Worm (Caenorhabditis elegans) whole organism, young adult: ENCODE measurements around the gene his-59.

Experiments used
- B0019.2 ChIP-seq: fragments of 200-800 bp; sonication (Bioruptor generic); conservative IDR thresholded peaks from 2 replicates; pipeline ENCODE4 v1.3.6; 2022; ENCODE audit warnings: missing genetic modification reagents, missing genetic modification characterization, missing compliant biosample characterization
- F10E7.11 ChIP-seq: sonication (generic microtip); optimal IDR thresholded peaks from 2 replicates; lab custom pipeline; 2017; ENCODE audit warnings: mild to moderate bottlenecking, missing genetic modification characterization, moderate library complexity, missing compliant biosample characterization
- F22D6.2 ChIP-seq: sonication (generic microtip); optimal IDR thresholded peaks from 2 replicates; lab custom pipeline; 2016; ENCODE audit warnings: mild to moderate bottlenecking, missing genetic modification characterization, missing compliant biosample characterization
- F23B12.7 ChIP-seq: sonication (generic microtip); optimal IDR thresholded peaks from 2 replicates; lab custom pipeline; 2017; ENCODE audit warnings: missing genetic modification characterization, mild to moderate bottlenecking, missing compliant biosample characterization, antibody characterized with exemption, moderate library complexity; ENCODE audit not compliant: insufficient read depth
- F37B4.10 ChIP-seq: fragments of 200-800 bp; sonication (Bioruptor generic); IDR thresholded peaks from 2 replicates; pipeline ENCODE4 v1.3.6; 2022; ENCODE audit warnings: missing genetic modification characterization, missing compliant biosample characterization
- F55B11.4 ChIP-seq: sonication (generic microtip); optimal IDR thresholded peaks from 2 replicates; lab custom pipeline; 2016; ENCODE audit warnings: missing compliant biosample characterization, missing genetic modification characterization, borderline replicate concordance; ENCODE audit not compliant: insufficient read depth
- Y79H2A.3 ChIP-seq: fragments of 200-800 bp; sonication (Bioruptor generic); conservative IDR thresholded peaks from 2 replicates; pipeline ENCODE4 v1.3.6; 2022; ENCODE audit warnings: missing genetic modification reagents, missing genetic modification characterization, missing compliant biosample characterization
- ZK185.1 ChIP-seq: sonication (generic microtip); optimal IDR thresholded peaks from 2 replicates; lab custom pipeline; 2016; ENCODE audit warnings: mild to moderate bottlenecking, missing genetic modification characterization, missing compliant biosample characterization; ENCODE audit not compliant: poor library complexity, severe bottlenecking
- aptf-3 ChIP-seq: fragments of 200-800 bp; sonication (Bioruptor generic); IDR thresholded peaks from 2 replicates; pipeline ENCODE4 v1.3.6; 2022; ENCODE audit warnings: missing genetic modification characterization, missing compliant biosample characterization
- ceh-100 ChIP-seq: fragments of 200-800 bp; sonication (Bioruptor generic); IDR thresholded peaks from 2 replicates; pipeline ENCODE4 v1.3.6; 2022; ENCODE audit warnings: missing genetic modification reagents, missing genetic modification characterization, missing compliant biosample characterization
- ceh-40 ChIP-seq: fragments of 200-800 bp; sonication (Bioruptor generic); IDR thresholded peaks from 2 replicates; pipeline ENCODE4 v1.3.6; 2022; ENCODE audit warnings: missing genetic modification characterization, missing compliant biosample characterization
- ceh-58 ChIP-seq: fragments of 200-800 bp; sonication (Bioruptor generic); IDR thresholded peaks from 2 replicates; pipeline ENCODE4 v1.3.6; 2022; ENCODE audit warnings: missing genetic modification characterization, missing compliant biosample characterization
- ceh-91 ChIP-seq: fragments of 200-800 bp; sonication (Bioruptor generic); IDR thresholded peaks from 2 replicates; pipeline ENCODE4 v1.3.6; 2022; ENCODE audit warnings: missing genetic modification reagents, missing genetic modification characterization, missing compliant biosample characterization
- egl-44 ChIP-seq: fragments of 200-800 bp; sonication (Bioruptor generic); IDR thresholded peaks from 2 replicates; pipeline ENCODE4 v1.3.6; 2022; ENCODE audit warnings: missing genetic modification reagents, missing genetic modification characterization, missing compliant biosample characterization
- ets-4 ChIP-seq: fragments of 200-800 bp; sonication (Bioruptor generic); optimal IDR thresholded peaks from 2 replicates; lab custom pipeline; 2018; ENCODE audit warnings: mild to moderate bottlenecking, missing genetic modification characterization, missing compliant biosample characterization
- him-1 ChIP-seq: sonication (generic microtip); optimal IDR thresholded peaks from 2 replicates; lab custom pipeline; 2016; ENCODE audit warnings: missing genotype, missing genetic modification reagents, missing genetic modification characterization, missing compliant biosample characterization
- hmg-20 ChIP-seq: fragments of 200-800 bp; sonication (Bioruptor generic); IDR thresholded peaks from 2 replicates; pipeline ENCODE4 v1.3.6; 2022; ENCODE audit warnings: missing genetic modification reagents, missing genetic modification characterization, missing compliant biosample characterization
- hsf-1 ChIP-seq: fragments of 200-800 bp; sonication (Bioruptor generic); IDR thresholded peaks from 2 replicates; pipeline ENCODE4 v1.3.6; 2022; ENCODE audit warnings: missing genetic modification reagents, missing genetic modification characterization, missing compliant biosample characterization
- let-607 ChIP-seq, 2 experiments: fragments of 200-800 bp in 1 of 2; sonication (Bioruptor generic) in 1 of 2; sonication (generic microtip) in 1 of 2; optimal IDR thresholded peaks; 2 replicates each; lab custom pipeline; 2016 to 2018; ENCODE audit warnings: mild to moderate bottlenecking in 2 of 2, missing compliant biosample characterization in 2 of 2, missing genetic modification characterization in 2 of 2, moderate library complexity in 2 of 2, missing genotype in 1 of 2
- lin-35 ChIP-seq, 3 experiments: fragments of 150-350 bp in 2 of 3; sonication (generic microtip) in 1 of 3; optimal IDR thresholded peaks; 2 replicates each; lab custom pipeline; 2014 to 2018; ENCODE audit warnings: missing biosample characterization in 3 of 3, missing genetic modification characterization in 3 of 3, missing genetic modification reagents in 3 of 3
- lin-40 ChIP-seq: sonication (generic microtip); optimal IDR thresholded peaks from 2 replicates; lab custom pipeline; 2016; ENCODE audit warnings: missing genetic modification characterization, mild to moderate bottlenecking, missing compliant biosample characterization, missing genotype, missing genetic modification reagents
- lin-54 ChIP-seq: fragments of 200-800 bp; sonication (Bioruptor generic); optimal IDR thresholded peaks from 2 replicates; lab custom pipeline; 2018; ENCODE audit warnings: mild to moderate bottlenecking, missing genetic modification characterization, missing compliant biosample characterization
- lir-1 ChIP-seq: fragments of 200-800 bp; sonication (Bioruptor generic); conservative IDR thresholded peaks from 2 replicates; pipeline ENCODE4 v1.3.6; 2022; ENCODE audit warnings: missing genetic modification reagents, missing genetic modification characterization, missing compliant biosample characterization
- mcd-1 ChIP-seq: fragments of 200-800 bp; sonication (Bioruptor generic); IDR thresholded peaks from 2 replicates; pipeline ENCODE4 v1.3.6; 2022; ENCODE audit warnings: missing genetic modification reagents, missing genetic modification characterization, missing compliant biosample characterization
- nhr-90 ChIP-seq: sonication (generic microtip); optimal IDR thresholded peaks from 2 replicates; lab custom pipeline; 2016; ENCODE audit warnings: missing genotype, mild to moderate bottlenecking, missing genetic modification characterization, missing compliant biosample characterization
- rcor-1 ChIP-seq: fragments of 200-800 bp; sonication (Bioruptor generic); IDR thresholded peaks from 2 replicates; pipeline ENCODE4 v1.3.6; 2022; ENCODE audit warnings: missing genetic modification reagents, missing genetic modification characterization, missing compliant biosample characterization
- rec-8 ChIP-seq, 2 experiments: sonication (generic microtip); optimal IDR thresholded peaks; 2 replicates each; lab custom pipeline; 2016; ENCODE audit warnings: mild to moderate bottlenecking in 2 of 2, missing genetic modification characterization in 2 of 2, missing genetic modification reagents in 2 of 2, missing genotype in 2 of 2, missing biosample characterization in 1 of 2, missing compliant biosample characterization in 1 of 2, moderate library complexity in 1 of 2
- repo-1 ChIP-seq: sonication (generic microtip); optimal IDR thresholded peaks from 2 replicates; lab custom pipeline; 2017; ENCODE audit warnings: mild to moderate bottlenecking, missing genetic modification characterization, missing compliant biosample characterization
- sptf-2 ChIP-seq: fragments of 200-800 bp; sonication (Bioruptor generic); optimal IDR thresholded peaks from 2 replicates; lab custom pipeline; 2018; ENCODE audit warnings: mild to moderate bottlenecking, missing genetic modification characterization, missing compliant biosample characterization
- tbp1 ChIP-seq: fragments of 200-800 bp; sonication (Bioruptor generic); optimal IDR thresholded peaks from 2 replicates; lab custom pipeline; 2018; ENCODE audit warnings: mild to moderate bottlenecking, missing genetic modification characterization, missing compliant biosample characterization
- unc-130 ChIP-seq: sonication (generic microtip); optimal IDR thresholded peaks from 2 replicates; lab custom pipeline; 2016; ENCODE audit warnings: missing genetic modification reagents, missing genetic modification characterization, missing compliant biosample characterization
- ztf-25 ChIP-seq: fragments of 200-800 bp; sonication (Bioruptor generic); IDR thresholded peaks from 2 replicates; pipeline ENCODE4 v1.3.6; 2022; ENCODE audit warnings: missing genetic modification reagents, missing genetic modification characterization, missing compliant biosample characterization
- ztf-26 ChIP-seq: sonication (generic microtip); optimal IDR thresholded peaks from 2 replicates; lab custom pipeline; 2017; ENCODE audit warnings: missing genetic modification characterization, missing compliant biosample characterization

Gene his-59

ce11 chrIV:7451345-7451744 lies 36.7 kb upstream of the his-59 start, which contains the start of gene tes-1 (continued):
- TF ChIP-seq sptf-2 (GFP tag; lab: Kevin White, UChicago) (no peak), egl-44 (GFP tag; lab: Robert Waterston, UW) (no peak)

- TF ChIP-seq ets-4 = no peak
- TF ChIP-seq nhr-90 = no peak
- no peak for TF ChIP-seq let-607 (tag; optimal IDR thresholded peaks at IDR 0.05; lab: Kevin White, UChicago)
- TF ChIP-seq F55B11.4 = no peak
- no peak for TF ChIP-seq ceh-58 (GFP tag; lab: Robert Waterston, UW)
- no peak for TF ChIP-seq B0019.2 (GFP tag; lab: Robert Waterston, UW)
- no peak for TF ChIP-seq F37B4.10 (GFP tag; lab: Robert Waterston, UW)
- no peak for TF ChIP-seq egl-44 (GFP tag; lab: Robert Waterston, UW)
- TF ChIP-seq F10E7.11 (tag; lab: Kevin White, UChicago) = no peak
- TF ChIP-seq him-1 (tag; lab: Kevin White, UChicago) = no peak
- no peak for TF ChIP-seq ztf-25 (GFP tag; lab: Robert Waterston, UW)
- no peak for TF ChIP-seq ZK185.1
- no peak for TF ChIP-seq repo-1 (tag; lab: Kevin White, UChicago)
- no peak for TF ChIP-seq lir-1 (GFP tag; lab: Robert Waterston, UW)
- no peak for TF ChIP-seq tbp1 (GFP tag; lab: Kevin White, UChicago)
These were observed 34.3 kb upstream of the his-59 start for ce11 chrIV:7453661-7454159.

DNA sequence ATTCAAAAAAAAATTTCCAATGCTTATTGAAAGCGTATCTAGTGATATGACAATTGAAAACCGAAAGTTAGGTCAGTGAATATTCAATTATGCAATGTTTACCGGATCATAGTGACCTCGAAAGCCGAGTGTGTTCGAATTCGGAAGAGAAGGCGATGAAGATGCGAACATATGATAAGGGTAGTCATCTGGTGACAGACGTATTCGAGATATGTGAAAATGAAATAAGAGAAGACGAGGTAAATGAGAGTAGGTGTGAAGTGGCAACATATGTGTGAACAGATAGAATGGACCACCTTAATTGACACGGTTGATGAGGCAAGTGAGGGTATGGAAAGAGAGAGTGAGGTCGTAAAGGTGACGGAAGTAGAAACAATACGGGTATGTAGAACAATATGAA lies 33.2 kb upstream of the his-59 start:
- TF ChIP-seq lin-40 (tag; lab: Kevin White, UChicago) (no peak), hsf-1 (GFP tag; lab: Robert Waterston, UW) (no peak), lin-54 (GFP tag; lab: Kevin White, UChicago) (no peak), unc-130 (GFP tag; lab: Kevin White, UChicago) (no peak)

DNA sequence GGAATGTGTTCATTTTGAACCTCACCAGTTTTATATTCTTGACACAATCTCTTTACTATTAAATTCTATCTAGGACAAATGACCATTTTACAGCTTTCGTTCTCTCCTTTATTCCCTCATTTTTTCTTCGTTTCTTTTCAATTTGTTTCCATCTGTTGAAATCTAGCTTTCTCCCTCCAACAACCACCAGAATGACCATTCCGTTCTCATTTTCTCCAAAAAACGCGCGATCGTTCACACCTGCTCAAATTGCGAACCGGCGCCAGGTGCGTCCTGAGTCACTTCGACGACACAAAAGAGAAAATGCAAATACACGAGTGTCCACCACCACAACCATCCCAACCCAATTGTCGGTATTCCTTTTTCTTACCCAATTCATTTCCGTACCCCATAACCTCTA lies 31.8 kb upstream of the his-59 start, which contains the start of gene F13B6.1:
Gene F13B6.1, plus strand, starts transcription at position 301 of the 400 bp plus-strand sequence.
- TF ChIP-seq Y79H2A.3 (GFP tag; lab: Robert Waterston, UW) (no peak), aptf-3 (GFP tag; lab: Robert Waterston, UW) (no peak), rec-8 (tag; optimal IDR thresholded peaks at IDR 0.05; lab: Kevin White, UChicago) (no peak), ets-4 (no peak), ceh-100 (GFP tag; lab: Robert Waterston, UW) (no peak), mcd-1 (no peak), F23B12.7 (tag; lab: Kevin White, UChicago) (no peak), lin-35 (GFP tag; optimal IDR thresholded peaks at IDR 0.05; lab: Kevin White, UChicago) (no peak), F22D6.2 (no peak), ceh-91 (GFP tag; lab: Robert Waterston, UW) (no peak), lin-40 (tag; lab: Kevin White, UChicago) (no peak), F37B4.10 (GFP tag; lab: Robert Waterston, UW) (no peak), ztf-26 (no peak), rcor-1 (GFP tag; lab: Robert Waterston, UW) (no peak), hmg-20 (GFP tag; lab: Robert Waterston, UW) (no peak), ceh-40 (GFP tag; lab: Robert Waterston, UW) (no peak)
